Fruit fly (Drosophila melanogaster): ENCODE measurements around the gene Nin.

The Nin gene

dm6 chr2L:5294392-5295244 lies 16.3 kb upstream of the Nin start:
- peak; percentile 69 for TF ChIP-seq kay (GFP tag; ENCODE audit: borderline replicate concordance)
- TF ChIP-seq cnc (optimal IDR thresholded peaks at IDR 0.05) = peak in 1 of 2 experiments; percentile 31
- TF ChIP-seq tj (GFP tag; optimal IDR thresholded peaks at IDR 0.05) = peak; percentile 98
- no peak for TF ChIP-seq cic (GFP tag; optimal IDR thresholded peaks at IDR 0.05)
- no peak for TF ChIP-seq pad (GFP tag; optimal IDR thresholded peaks at IDR 0.05)
- TF ChIP-seq CG11617 (GFP tag; optimal IDR thresholded peaks at IDR 0.05) = no peak

- TF ChIP-seq CG14711 (tag; optimal IDR thresholded peaks at IDR 0.05) = peak; percentile 85
- peak; percentile 90 for TF ChIP-seq CG7101 (tag; optimal IDR thresholded peaks at IDR 0.05)
- peak; percentile 73 for TF ChIP-seq Clk (GFP tag; optimal IDR thresholded peaks at IDR 0.05)
- peak; percentile 76 for TF ChIP-seq pad (GFP tag; optimal IDR thresholded peaks at IDR 0.05)
- peak; percentile 55 for TF ChIP-seq CG1620 (GFP tag; optimal IDR thresholded peaks at IDR 0.05)
- peak; percentile 81 for TF ChIP-seq toe (GFP tag; optimal IDR thresholded peaks at IDR 0.05)
- TF ChIP-seq CG5204 (GFP tag; optimal IDR thresholded peaks at IDR 0.05) = peak; percentile 85
- no peak for TF ChIP-seq cnc (optimal IDR thresholded peaks at IDR 0.05)
- peak; percentile 71 for TF ChIP-seq cic (GFP tag; optimal IDR thresholded peaks at IDR 0.05)
- TF ChIP-seq kay (GFP tag; ENCODE audit: borderline replicate concordance) = peak; percentile 37
- TF ChIP-seq Mnt (GFP tag; optimal IDR thresholded peaks at IDR 0.05) = peak; percentile 68
- TF ChIP-seq Hr96 (GFP tag; optimal IDR thresholded peaks at IDR 0.05) = peak; percentile 80
- TF ChIP-seq Crg-1 (GFP tag; optimal IDR thresholded peaks at IDR 0.05) = peak; percentile 58
- peak; percentile 89 for TF ChIP-seq bab1 (GFP tag; optimal IDR thresholded peaks at IDR 0.05)
- peak; percentile 92 for TF ChIP-seq CG33017 (tag; optimal IDR thresholded peaks at IDR 0.05)
- peak; percentile 63 for TF ChIP-seq tj (GFP tag; optimal IDR thresholded peaks at IDR 0.05)
- TF ChIP-seq CG11617 (GFP tag; optimal IDR thresholded peaks at IDR 0.05) = peak; percentile 86
- peak; percentile 88 for TF ChIP-seq CG7045 (GFP tag; optimal IDR thresholded peaks at IDR 0.05)
- peak; percentile 88 for TF ChIP-seq CG12768 (GFP tag; optimal IDR thresholded peaks at IDR 0.05)
- peak; percentile 11 for TF ChIP-seq ovo (GFP tag; optimal IDR thresholded peaks at IDR 0.05)
These were observed 14.7 kb upstream of the Nin start for dm6 chr2L:5292977-5293513.

dm6 chr2L:5292643-5292963 lies 14.3 kb upstream of the Nin start:
- TF ChIP-seq Hr96 (GFP tag; optimal IDR thresholded peaks at IDR 0.05) (no peak), cnc (optimal IDR thresholded peaks at IDR 0.05) (peak in 1 of 2 experiments; percentile 78), bab1 (GFP tag; optimal IDR thresholded peaks at IDR 0.05) (no peak), CG5204 (GFP tag; optimal IDR thresholded peaks at IDR 0.05) (no peak), toe (GFP tag; optimal IDR thresholded peaks at IDR 0.05) (no peak), kay (GFP tag; ENCODE audit: borderline replicate concordance) (no peak), Mnt (GFP tag; optimal IDR thresholded peaks at IDR 0.05) (no peak), CG11617 (GFP tag; optimal IDR thresholded peaks at IDR 0.05) (no peak), Clk (GFP tag; optimal IDR thresholded peaks at IDR 0.05) (no peak), CG7101 (tag; optimal IDR thresholded peaks at IDR 0.05) (no peak), tj (GFP tag; optimal IDR thresholded peaks at IDR 0.05) (no peak), CG1620 (GFP tag; optimal IDR thresholded peaks at IDR 0.05) (no peak), CG14711 (tag; optimal IDR thresholded peaks at IDR 0.05) (peak; percentile 31), ovo (GFP tag; optimal IDR thresholded peaks at IDR 0.05) (no peak), cic (GFP tag; optimal IDR thresholded peaks at IDR 0.05) (no peak), CG7045 (GFP tag; optimal IDR thresholded peaks at IDR 0.05) (peak; percentile 17)

- no peak for TF ChIP-seq cnc (optimal IDR thresholded peaks at IDR 0.05)
- TF ChIP-seq ovo (GFP tag; optimal IDR thresholded peaks at IDR 0.05) = no peak
- no peak for TF ChIP-seq cic (GFP tag; optimal IDR thresholded peaks at IDR 0.05)
- no peak for TF ChIP-seq kay (GFP tag; ENCODE audit: borderline replicate concordance)
- no peak for TF ChIP-seq CG7101 (tag; optimal IDR thresholded peaks at IDR 0.05)
These were observed 13.7 kb upstream of the Nin start for dm6 chr2L:5291869-5292642.

dm6 chr2L:5291195-5291594 lies 12.8 kb upstream of the Nin start:
- peak; percentile 83 for TF ChIP-seq cic (GFP tag; optimal IDR thresholded peaks at IDR 0.05)
- no peak for TF ChIP-seq pad (GFP tag; optimal IDR thresholded peaks at IDR 0.05)
- no peak for TF ChIP-seq Hr96 (GFP tag; optimal IDR thresholded peaks at IDR 0.05)
- TF ChIP-seq kay (GFP tag; ENCODE audit: borderline replicate concordance) = peak; percentile 82
- no peak for TF ChIP-seq CG5204 (GFP tag; optimal IDR thresholded peaks at IDR 0.05)
- peak; percentile 35 for TF ChIP-seq CG33017 (tag; optimal IDR thresholded peaks at IDR 0.05)

dm6 chr2L:5290530-5290929 lies 12.2 kb upstream of the Nin start:
- TF ChIP-seq pad (GFP tag; optimal IDR thresholded peaks at IDR 0.05) (no peak), cic (GFP tag; optimal IDR thresholded peaks at IDR 0.05) (no peak), bab1 (GFP tag; optimal IDR thresholded peaks at IDR 0.05) (no peak)
